Worm (Caenorhabditis elegans) whole organism, young adult: ENCODE measurements around the gene fbxa-115.
A peak's percentile ranks its signal among the peaks of the same experiment; 100 is the strongest.

Experiments used
- B0019.2 ChIP-seq: fragments of 200-800 bp; sonication (Bioruptor generic); conservative IDR thresholded peaks from 2 replicates; pipeline ENCODE4 v1.3.6; 2022; ENCODE audit warnings: missing genetic modification reagents, missing genetic modification characterization, missing compliant biosample characterization
- B0261.1 ChIP-seq: sonication (generic microtip); optimal IDR thresholded peaks from 2 replicates; lab custom pipeline; 2016; ENCODE audit warnings: mild to moderate bottlenecking, missing genetic modification characterization, moderate library complexity, missing compliant biosample characterization
- B0336.3 ChIP-seq: fragments of 200-800 bp; sonication (Bioruptor generic); IDR thresholded peaks from 2 replicates; pipeline ENCODE4 v1.3.6; 2022; ENCODE audit warnings: missing genetic modification characterization, missing compliant biosample characterization
- F10E7.11 ChIP-seq: sonication (generic microtip); optimal IDR thresholded peaks from 2 replicates; lab custom pipeline; 2017; ENCODE audit warnings: mild to moderate bottlenecking, missing genetic modification characterization, moderate library complexity, missing compliant biosample characterization
- F22D6.2 ChIP-seq: sonication (generic microtip); optimal IDR thresholded peaks from 2 replicates; lab custom pipeline; 2016; ENCODE audit warnings: mild to moderate bottlenecking, missing genetic modification characterization, missing compliant biosample characterization
- F49E8.2 ChIP-seq: sonication (generic microtip); optimal IDR thresholded peaks from 3 replicates; lab custom pipeline; 2017; ENCODE audit warnings: missing genetic modification characterization, mild to moderate bottlenecking, missing compliant biosample characterization, antibody characterized with exemption, moderate library complexity; ENCODE audit not compliant: insufficient read depth
- F52B5.7 ChIP-seq: sonication (generic microtip); optimal IDR thresholded peaks from 2 replicates; lab custom pipeline; 2016; ENCODE audit warnings: mild to moderate bottlenecking, missing genetic modification characterization, missing compliant biosample characterization
- F55B11.4 ChIP-seq: sonication (generic microtip); optimal IDR thresholded peaks from 2 replicates; lab custom pipeline; 2016; ENCODE audit warnings: missing compliant biosample characterization, missing genetic modification characterization, borderline replicate concordance; ENCODE audit not compliant: insufficient read depth
- T26A5.8 ChIP-seq: sonication (generic microtip); optimal IDR thresholded peaks from 2 replicates; lab custom pipeline; 2016; ENCODE audit warnings: missing genetic modification characterization, missing compliant biosample characterization
- Y79H2A.3 ChIP-seq: fragments of 200-800 bp; sonication (Bioruptor generic); conservative IDR thresholded peaks from 2 replicates; pipeline ENCODE4 v1.3.6; 2022; ENCODE audit warnings: missing genetic modification reagents, missing genetic modification characterization, missing compliant biosample characterization
- akir-1 ChIP-seq: fragments of 200-800 bp; sonication (Bioruptor generic); optimal IDR thresholded peaks from 2 replicates; lab custom pipeline; 2018; ENCODE audit warnings: mild to moderate bottlenecking, missing genetic modification characterization, moderate library complexity, missing compliant biosample characterization
- atf-7 ChIP-seq: sonication (generic microtip); optimal IDR thresholded peaks from 2 replicates; lab custom pipeline; 2017; ENCODE audit warnings: mild to moderate bottlenecking, missing genetic modification characterization, missing compliant biosample characterization
- athp-1 ChIP-seq: sonication (generic microtip); optimal IDR thresholded peaks from 2 replicates; lab custom pipeline; 2017; ENCODE audit warnings: mild to moderate bottlenecking, missing genetic modification characterization, missing compliant biosample characterization
- attf-3 ChIP-seq: fragments of 200-800 bp; sonication (Bioruptor generic); conservative IDR thresholded peaks from 2 replicates; pipeline ENCODE4 v1.3.6; 2022; ENCODE audit warnings: missing genetic modification reagents, missing genetic modification characterization, missing compliant biosample characterization
- attf-5 ChIP-seq: fragments of 200-800 bp; sonication (Bioruptor generic); optimal IDR thresholded peaks from 2 replicates; lab custom pipeline; 2018; ENCODE audit warnings: mild to moderate bottlenecking, missing genetic modification characterization, missing compliant biosample characterization
- bed-1 ChIP-seq: fragments of 200-800 bp; sonication (Bioruptor generic); IDR thresholded peaks from 2 replicates; pipeline ENCODE4 v1.3.6; 2022; ENCODE audit warnings: missing genetic modification reagents, missing genetic modification characterization, missing compliant biosample characterization
- cebp-1 ChIP-seq, 2 experiments: fragments of 200-800 bp in 1 of 2; sonication (Bioruptor generic) in 1 of 2; sonication (generic microtip) in 1 of 2; IDR thresholded peaks in 1 of 2; optimal IDR thresholded peaks in 1 of 2; 2 replicates each; pipeline versions ENCODE4 v1.3.6 to Lab custom; 2017 to 2022; ENCODE audit warnings: missing compliant biosample characterization in 2 of 2, missing genetic modification characterization in 2 of 2, mild to moderate bottlenecking in 1 of 2, missing genetic modification reagents in 1 of 2, moderate library complexity in 1 of 2
- ceh-58 ChIP-seq: fragments of 200-800 bp; sonication (Bioruptor generic); IDR thresholded peaks from 2 replicates; pipeline ENCODE4 v1.3.6; 2022; ENCODE audit warnings: missing genetic modification characterization, missing compliant biosample characterization
- ceh-79 ChIP-seq: sonication (generic microtip); optimal IDR thresholded peaks from 2 replicates; lab custom pipeline; 2017; ENCODE audit warnings: mild to moderate bottlenecking, missing genetic modification characterization, missing compliant biosample characterization
- chd-7 ChIP-seq: sonication (generic microtip); optimal IDR thresholded peaks from 2 replicates; lab custom pipeline; 2016; ENCODE audit warnings: mild to moderate bottlenecking, missing genetic modification characterization, moderate library complexity, missing compliant biosample characterization
- dpff-1 ChIP-seq: sonication (generic microtip); optimal IDR thresholded peaks from 2 replicates; lab custom pipeline; 2017; ENCODE audit warnings: mild to moderate bottlenecking, missing genetic modification characterization, missing compliant biosample characterization
- egl-44 ChIP-seq: fragments of 200-800 bp; sonication (Bioruptor generic); IDR thresholded peaks from 2 replicates; pipeline ENCODE4 v1.3.6; 2022; ENCODE audit warnings: missing genetic modification reagents, missing genetic modification characterization, missing compliant biosample characterization
- egrh-3 ChIP-seq: fragments of 200-800 bp; sonication (Bioruptor generic); IDR thresholded peaks from 2 replicates; pipeline ENCODE4 v1.3.6; 2022; ENCODE audit warnings: missing genetic modification reagents, missing genetic modification characterization, missing compliant biosample characterization
- ets-4 ChIP-seq: fragments of 200-800 bp; sonication (Bioruptor generic); optimal IDR thresholded peaks from 2 replicates; lab custom pipeline; 2018; ENCODE audit warnings: mild to moderate bottlenecking, missing genetic modification characterization, missing compliant biosample characterization
- him-1 ChIP-seq: sonication (generic microtip); optimal IDR thresholded peaks from 2 replicates; lab custom pipeline; 2016; ENCODE audit warnings: missing genotype, missing genetic modification reagents, missing genetic modification characterization, missing compliant biosample characterization
- hlh-26 ChIP-seq: fragments of 200-800 bp; sonication (Bioruptor generic); conservative IDR thresholded peaks from 2 replicates; pipeline ENCODE4 v1.3.6; 2022; ENCODE audit warnings: missing genetic modification reagents, missing genetic modification characterization, missing compliant biosample characterization
- hmg-1.2 ChIP-seq: fragments of 200-800 bp; sonication (Bioruptor generic); IDR thresholded peaks from 2 replicates; pipeline ENCODE4 v1.3.6; 2022; ENCODE audit warnings: missing genetic modification reagents, missing genetic modification characterization, missing compliant biosample characterization
- let-526 ChIP-seq: fragments of 200-800 bp; sonication (Bioruptor generic); IDR thresholded peaks from 2 replicates; pipeline ENCODE4 v1.3.6; 2022; ENCODE audit warnings: missing genetic modification reagents, missing genetic modification characterization, missing compliant biosample characterization
- let-607 ChIP-seq, 2 experiments: fragments of 200-800 bp in 1 of 2; sonication (Bioruptor generic) in 1 of 2; sonication (generic microtip) in 1 of 2; optimal IDR thresholded peaks; 2 replicates each; lab custom pipeline; 2016 to 2018; ENCODE audit warnings: mild to moderate bottlenecking in 2 of 2, missing compliant biosample characterization in 2 of 2, missing genetic modification characterization in 2 of 2, moderate library complexity in 2 of 2, missing genotype in 1 of 2
- lin-40 ChIP-seq: sonication (generic microtip); optimal IDR thresholded peaks from 2 replicates; lab custom pipeline; 2016; ENCODE audit warnings: missing genetic modification characterization, mild to moderate bottlenecking, missing compliant biosample characterization, missing genotype, missing genetic modification reagents
- lir-1 ChIP-seq: fragments of 200-800 bp; sonication (Bioruptor generic); conservative IDR thresholded peaks from 2 replicates; pipeline ENCODE4 v1.3.6; 2022; ENCODE audit warnings: missing genetic modification reagents, missing genetic modification characterization, missing compliant biosample characterization
- madf-3 ChIP-seq: fragments of 200-800 bp; sonication (Bioruptor generic); IDR thresholded peaks from 2 replicates; pipeline ENCODE4 v1.3.6; 2022; ENCODE audit warnings: missing genetic modification reagents, missing genetic modification characterization, missing compliant biosample characterization
- nfya-1 ChIP-seq: sonication (generic microtip); optimal IDR thresholded peaks from 2 replicates; lab custom pipeline; 2017; ENCODE audit warnings: antibody characterized with exemption, missing compliant biosample characterization, missing genetic modification characterization, borderline replicate concordance; ENCODE audit not compliant: insufficient read depth
- nfya-2 ChIP-seq: fragments of 200-800 bp; sonication (Bioruptor generic); IDR thresholded peaks from 2 replicates; pipeline ENCODE4 v1.3.6; 2022; ENCODE audit warnings: missing genetic modification reagents, missing genetic modification characterization, missing compliant biosample characterization
- nhr-179 ChIP-seq: sonication (generic microtip); optimal IDR thresholded peaks from 2 replicates; lab custom pipeline; 2016; ENCODE audit warnings: mild to moderate bottlenecking, missing genetic modification characterization, missing compliant biosample characterization
- nhr-80 ChIP-seq: sonication (generic microtip); optimal IDR thresholded peaks from 2 replicates; lab custom pipeline; 2016; ENCODE audit warnings: missing genetic modification characterization, missing compliant biosample characterization
- rec-8 ChIP-seq, 2 experiments: sonication (generic microtip); optimal IDR thresholded peaks; 2 replicates each; lab custom pipeline; 2016; ENCODE audit warnings: mild to moderate bottlenecking in 2 of 2, missing genetic modification characterization in 2 of 2, missing genetic modification reagents in 2 of 2, missing genotype in 2 of 2, missing biosample characterization in 1 of 2, missing compliant biosample characterization in 1 of 2, moderate library complexity in 1 of 2
- snpc-1.1 ChIP-seq: sonication (generic microtip); optimal IDR thresholded peaks from 2 replicates; lab custom pipeline; 2017; ENCODE audit warnings: missing genetic modification characterization, mild to moderate bottlenecking, missing compliant biosample characterization, antibody characterized with exemption, moderate library complexity, missing genotype, missing genetic modification reagents; ENCODE audit not compliant: insufficient read depth
- snpc-1.3 ChIP-seq: sonication (generic microtip); optimal IDR thresholded peaks from 2 replicates; lab custom pipeline; 2017; ENCODE audit warnings: missing genetic modification characterization, mild to moderate bottlenecking, missing compliant biosample characterization, antibody characterized with exemption, moderate library complexity, missing genotype, missing genetic modification reagents; ENCODE audit not compliant: insufficient read depth
- tbp1 ChIP-seq: fragments of 200-800 bp; sonication (Bioruptor generic); optimal IDR thresholded peaks from 2 replicates; lab custom pipeline; 2018; ENCODE audit warnings: mild to moderate bottlenecking, missing genetic modification characterization, missing compliant biosample characterization
- tbx-9 ChIP-seq: sonication (generic microtip); optimal IDR thresholded peaks from 2 replicates; lab custom pipeline; 2016; ENCODE audit warnings: borderline replicate concordance, missing genetic modification characterization, inconsistent platforms, missing compliant biosample characterization
- unc-62 ChIP-seq: fragments of 150-350 bp; optimal IDR thresholded peaks from 2 replicates; lab custom pipeline; 2014; ENCODE audit warnings: missing biosample characterization, missing genetic modification reagents, missing genetic modification characterization
- xnd-1 ChIP-seq: sonication (generic microtip); optimal IDR thresholded peaks from 2 replicates; lab custom pipeline; 2016; ENCODE audit warnings: missing genotype, missing genetic modification reagents, missing genetic modification characterization, missing compliant biosample characterization
- zim-3 ChIP-seq: sonication (generic microtip); optimal IDR thresholded peaks from 2 replicates; lab custom pipeline; 2017; ENCODE audit warnings: mild to moderate bottlenecking, missing genetic modification characterization, moderate library complexity, missing compliant biosample characterization
- ztf-3 ChIP-seq: fragments of 200-800 bp; sonication (Bioruptor generic); optimal IDR thresholded peaks from 2 replicates; lab custom pipeline; 2018; ENCODE audit warnings: mild to moderate bottlenecking, missing genetic modification characterization, missing compliant biosample characterization

The fbxa-115 gene

DNA sequence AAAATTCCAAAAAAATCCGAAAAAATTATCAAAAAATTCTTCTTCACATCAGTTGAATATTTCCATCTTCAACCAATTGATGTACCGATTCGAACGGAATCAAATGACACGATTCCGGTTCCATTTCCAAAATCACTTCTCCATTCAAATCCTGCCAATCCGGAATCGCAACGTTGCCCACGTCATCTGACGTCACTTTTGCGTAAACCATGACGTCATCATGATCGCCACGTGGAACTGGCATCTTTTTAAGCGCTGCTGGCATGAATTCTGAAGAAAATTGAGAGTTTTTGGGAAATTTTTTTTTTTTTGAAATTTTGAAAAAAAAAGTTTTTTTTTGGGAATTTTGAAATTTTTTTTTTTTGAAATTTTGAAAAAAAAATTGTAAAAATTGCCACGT lies 43.3 kb upstream of the fbxa-115 start:
- TF ChIP-seq B0019.2 (GFP tag; lab: Robert Waterston, UW): no peak
- no peak for TF ChIP-seq lin-40 (tag; lab: Kevin White, UChicago)
- no peak for TF ChIP-seq tbx-9
- TF ChIP-seq B0336.3: no peak
- no peak for TF ChIP-seq attf-3
- TF ChIP-seq rec-8 (tag; optimal IDR thresholded peaks at IDR 0.05; lab: Kevin White, UChicago): no peak
- no peak for TF ChIP-seq zim-3 (tag; lab: Kevin White, UChicago)
- no peak for TF ChIP-seq attf-5 (GFP tag; lab: Kevin White, UChicago)
- TF ChIP-seq akir-1 (GFP tag; lab: Kevin White, UChicago): no peak
- no peak for TF ChIP-seq snpc-1.3 (tag; lab: Kevin White, UChicago)
- no peak for TF ChIP-seq F52B5.7 (tag; lab: Kevin White, UChicago)
- no peak for TF ChIP-seq F49E8.2 (tag; lab: Kevin White, UChicago)
- no peak for TF ChIP-seq let-607 (tag; optimal IDR thresholded peaks at IDR 0.05; lab: Kevin White, UChicago)
- TF ChIP-seq egrh-3 (GFP tag; lab: Robert Waterston, UW): no peak
- no peak for TF ChIP-seq let-526

- TF ChIP-seq egrh-3 (GFP tag; lab: Robert Waterston, UW) (no peak), F52B5.7 (tag; lab: Kevin White, UChicago) (peak; percentile 4), ceh-58 (GFP tag; lab: Robert Waterston, UW) (no peak), T26A5.8 (tag; lab: Kevin White, UChicago) (no peak), madf-3 (GFP tag; lab: Robert Waterston, UW) (no peak), chd-7 (peak; percentile 57), nhr-179 (tag; lab: Kevin White, UChicago) (no peak), egl-44 (no peak), Y79H2A.3 (GFP tag; lab: Robert Waterston, UW) (no peak), let-607 (tag; optimal IDR thresholded peaks at IDR 0.05; lab: Kevin White, UChicago) (no peak), cebp-1 (GFP tag; IDR thresholded peaks at IDR 0.05; lab: Robert Waterston, UW) (no peak), cebp-1 (tag; optimal IDR thresholded peaks at IDR 0.05; lab: Kevin White, UChicago) (peak; percentile 21), snpc-1.1 (tag; lab: Kevin White, UChicago) (no peak), hmg-1.2 (GFP tag; lab: Robert Waterston, UW) (no peak), B0261.1 (tag; lab: Kevin White, UChicago) (peak; percentile 27), snpc-1.3 (tag; lab: Kevin White, UChicago) (no peak), F22D6.2 (no peak), ztf-3 (GFP tag; lab: Kevin White, UChicago) (no peak), lir-1 (GFP tag; lab: Robert Waterston, UW) (no peak), ets-4 (no peak), tbp1 (peak; percentile 65), attf-3 (no peak), nfya-2 (no peak), him-1 (tag; lab: Kevin White, UChicago) (peak; percentile 3), nhr-80 (tag; lab: Kevin White, UChicago) (no peak), xnd-1 (no peak), nfya-1 (tag; lab: Kevin White, UChicago) (no peak), bed-1 (GFP tag; lab: Robert Waterston, UW) (no peak), F10E7.11 (tag; lab: Kevin White, UChicago) (no peak), F49E8.2 (tag; lab: Kevin White, UChicago) (no peak), dpff-1 (no peak), ceh-79 (tag; lab: Kevin White, UChicago) (no peak), atf-7 (tag; lab: Kevin White, UChicago) (no peak), unc-62 (GFP tag; lab: Kevin White, UChicago) (no peak), athp-1 (tag; lab: Kevin White, UChicago) (no peak), hlh-26 (GFP tag; lab: Robert Waterston, UW) (no peak), F55B11.4 (no peak)
Measured at ce11 chrV:20234439-20234838, 42.5 kb upstream of the fbxa-115 start.
